Fruit fly (Drosophila melanogaster): Measurements from ENCODE around the gene nAChRalpha3.

nAChRalpha3 gene

dm6 chrX:8410349-8411240 lies 43.6 kb upstream of the nAChRalpha3 start:
- TF ChIP-seq CG4496 (GFP tag; IDR thresholded peaks at IDR 0.05) (peak; percentile 91), Snoo (tag; optimal IDR thresholded peaks at IDR 0.05) (no peak), gl (tag; optimal IDR thresholded peaks at IDR 0.05) (peak; percentile 34), Pif1B (GFP tag; optimal IDR thresholded peaks at IDR 0.05) (peak; percentile 37), CG9948 (tag; optimal IDR thresholded peaks at IDR 0.05) (no peak), CG10348 (GFP tag; IDR thresholded peaks at IDR 0.05) (no peak), Ets98B (GFP tag; IDR thresholded peaks at IDR 0.05) (peak; percentile 94), fd96Ca (GFP tag; IDR thresholded peaks at IDR 0.05) (peak; percentile 95), CG34367 (tag; optimal IDR thresholded peaks at IDR 0.05) (peak; percentile 23), CG14655 (GFP tag; optimal IDR thresholded peaks at IDR 0.05) (peak; percentile 24), CG12605 (GFP tag; IDR thresholded peaks at IDR 0.05) (peak; percentile 88), CG17806 (tag; optimal IDR thresholded peaks at IDR 0.05) (no peak), CG8159 (tag; optimal IDR thresholded peaks at IDR 0.05) (peak; percentile 13), rn (GFP tag; IDR thresholded peaks at IDR 0.05) (no peak), CG32121 (GFP tag; IDR thresholded peaks at IDR 0.05) (peak; percentile 81), EcR (GFP tag; optimal IDR thresholded peaks at IDR 0.05) (no peak), D1 (tag; optimal IDR thresholded peaks at IDR 0.05) (no peak), Pif1A (GFP tag; optimal IDR thresholded peaks at IDR 0.05) (peak; percentile 12), CG8301 (tag; optimal IDR thresholded peaks at IDR 0.05) (no peak), CG13204 (GFP tag; optimal IDR thresholded peaks at IDR 0.05) (no peak), CG15710 (tag; optimal IDR thresholded peaks at IDR 0.05) (no peak)

dm6 chrX:8409793-8410192 lies 42.8 kb upstream of the nAChRalpha3 start:
- TF ChIP-seq CG4496 (GFP tag; IDR thresholded peaks at IDR 0.05) (peak; percentile 95), CG12605 (GFP tag; IDR thresholded peaks at IDR 0.05) (peak; percentile 95), EcR (GFP tag; optimal IDR thresholded peaks at IDR 0.05) (peak; percentile 62), CG34367 (tag; optimal IDR thresholded peaks at IDR 0.05) (peak; percentile 14), Pif1A (GFP tag; optimal IDR thresholded peaks at IDR 0.05) (peak; percentile 14), CG9948 (tag; optimal IDR thresholded peaks at IDR 0.05) (peak; percentile 5), CG8301 (tag; optimal IDR thresholded peaks at IDR 0.05) (peak; percentile 57), CG17806 (tag; optimal IDR thresholded peaks at IDR 0.05) (no peak), rn (GFP tag; IDR thresholded peaks at IDR 0.05) (no peak), Ets98B (GFP tag; IDR thresholded peaks at IDR 0.05) (peak; percentile 99), gl (tag; optimal IDR thresholded peaks at IDR 0.05) (peak; percentile 51), CG8159 (tag; optimal IDR thresholded peaks at IDR 0.05) (peak; percentile 34), CG13204 (GFP tag; optimal IDR thresholded peaks at IDR 0.05) (peak; percentile 81), CG10348 (GFP tag; IDR thresholded peaks at IDR 0.05) (no peak), fd96Ca (GFP tag; IDR thresholded peaks at IDR 0.05) (peak; percentile 99), Pif1B (GFP tag; optimal IDR thresholded peaks at IDR 0.05) (peak; percentile 60), D1 (tag; optimal IDR thresholded peaks at IDR 0.05) (no peak), CG14655 (GFP tag; optimal IDR thresholded peaks at IDR 0.05) (no peak), CG32121 (GFP tag; IDR thresholded peaks at IDR 0.05) (peak; percentile 99), CG15710 (tag; optimal IDR thresholded peaks at IDR 0.05) (peak; percentile 48), Snoo (tag; optimal IDR thresholded peaks at IDR 0.05) (peak; percentile 58)

- no peak for TF ChIP-seq EcR (GFP tag; optimal IDR thresholded peaks at IDR 0.05)
- no peak for TF ChIP-seq CG32121 (GFP tag; IDR thresholded peaks at IDR 0.05)
- peak; percentile 9; the same call in 1 of the 2 replicates for TF ChIP-seq Ets98B (GFP tag; IDR thresholded peaks at IDR 0.05)
- TF ChIP-seq CG13204 (GFP tag; optimal IDR thresholded peaks at IDR 0.05): no peak
- TF ChIP-seq Pif1A (GFP tag; optimal IDR thresholded peaks at IDR 0.05): no peak
- no peak for TF ChIP-seq Pif1B (GFP tag; optimal IDR thresholded peaks at IDR 0.05)
- TF ChIP-seq fd96Ca (GFP tag; IDR thresholded peaks at IDR 0.05): no peak; the same call in 2 of the 3 replicates
- TF ChIP-seq CG12605 (GFP tag; IDR thresholded peaks at IDR 0.05): 0 out of 2 replicates have a peak, but pooled peaks have one; percentile 33
- TF ChIP-seq CG10348 (GFP tag; IDR thresholded peaks at IDR 0.05): no peak
- TF ChIP-seq CG17806 (tag; optimal IDR thresholded peaks at IDR 0.05): no peak
- TF ChIP-seq gl (tag; optimal IDR thresholded peaks at IDR 0.05): no peak
- no peak for TF ChIP-seq CG15710 (tag; optimal IDR thresholded peaks at IDR 0.05)
- TF ChIP-seq rn (GFP tag; IDR thresholded peaks at IDR 0.05): no peak
- TF ChIP-seq D1 (tag; optimal IDR thresholded peaks at IDR 0.05): no peak
- TF ChIP-seq CG9948 (tag; optimal IDR thresholded peaks at IDR 0.05): no peak
These were observed 42.0 kb upstream of the nAChRalpha3 start, which contains the start of gene Trf2 for dm6 chrX:8408971-8409455. Gene Trf2 (plus strand): TSS chrX:8409272.

- TF ChIP-seq Ets98B (GFP tag; IDR thresholded peaks at IDR 0.05) (no peak), CG4496 (GFP tag; IDR thresholded peaks at IDR 0.05) (no peak), CG15710 (tag; optimal IDR thresholded peaks at IDR 0.05) (no peak), CG13204 (GFP tag; optimal IDR thresholded peaks at IDR 0.05) (no peak), CG14655 (GFP tag; optimal IDR thresholded peaks at IDR 0.05) (no peak), CG10348 (GFP tag; IDR thresholded peaks at IDR 0.05) (no peak), CG34367 (tag; optimal IDR thresholded peaks at IDR 0.05) (no peak), Pif1B (GFP tag; optimal IDR thresholded peaks at IDR 0.05) (no peak), CG8301 (tag; optimal IDR thresholded peaks at IDR 0.05) (no peak), Snoo (tag; optimal IDR thresholded peaks at IDR 0.05) (no peak), D1 (tag; optimal IDR thresholded peaks at IDR 0.05) (no peak), gl (tag; optimal IDR thresholded peaks at IDR 0.05) (no peak), CG8159 (tag; optimal IDR thresholded peaks at IDR 0.05) (no peak)
These were observed 40.3 kb upstream of the nAChRalpha3 start, which contains the start of gene PIG-T for dm6 chrX:8407124-8407775. Gene PIG-T (minus strand): TSS chrX:8407263.

Data from whole organism, pupa.